Worm (Caenorhabditis elegans) whole organism, mixed stage, embryonic: ENCODE data around the gene cpx-2.

Source experiments
- M03D4.4 ChIP-seq: sonication (generic microtip); optimal IDR thresholded peaks from 2 replicates; lab custom pipeline; 2017; ENCODE audit warnings: mild to moderate bottlenecking, missing genetic modification characterization, missing compliant biosample characterization
- bed-3 ChIP-seq: fragments of 200-800 bp; sonication (Bioruptor generic); optimal IDR thresholded peaks from 3 replicates; lab custom pipeline; 2018; ENCODE audit warnings: mild to moderate bottlenecking, missing genetic modification characterization, moderate library complexity, missing compliant biosample characterization
- blmp-1 ChIP-seq: fragments of 150-350 bp; optimal IDR thresholded peaks from 2 replicates; lab custom pipeline; 2014; ENCODE audit warnings: missing biosample characterization, missing genetic modification characterization
- ceh-39 ChIP-seq: fragments of 150-350 bp; optimal IDR thresholded peaks from 2 replicates; lab custom pipeline; 2014; ENCODE audit warnings: missing biosample characterization, missing genetic modification characterization
- ceh-43 ChIP-seq: fragments of 200-800 bp; sonication (Bioruptor generic); optimal IDR thresholded peaks from 2 replicates; lab custom pipeline; 2018; ENCODE audit warnings: mild to moderate bottlenecking, missing genetic modification characterization, moderate library complexity, missing compliant biosample characterization
- ceh-83 ChIP-seq: fragments of 200-800 bp; sonication (Bioruptor generic); optimal IDR thresholded peaks from 2 replicates; lab custom pipeline; 2018; ENCODE audit warnings: mild to moderate bottlenecking, missing genetic modification characterization, missing compliant biosample characterization
- ces-1 ChIP-seq: fragments of 150-350 bp; optimal IDR thresholded peaks from 2 replicates; lab custom pipeline; 2014; ENCODE audit warnings: missing biosample characterization, missing genetic modification reagents, missing genetic modification characterization
- cnd-1 ChIP-seq: fragments of 200-800 bp; sonication (Bioruptor generic); optimal IDR thresholded peaks from 2 replicates; lab custom pipeline; 2018; ENCODE audit warnings: mild to moderate bottlenecking, missing genetic modification characterization, missing compliant biosample characterization
- drap-1 ChIP-seq: fragments of 200-800 bp; sonication (Bioruptor generic); optimal IDR thresholded peaks from 3 replicates; lab custom pipeline; 2018; ENCODE audit warnings: mild to moderate bottlenecking, missing genetic modification characterization, missing compliant biosample characterization
- elt-1 ChIP-seq: sonication (generic microtip); optimal IDR thresholded peaks from 2 replicates; lab custom pipeline; 2017; ENCODE audit warnings: missing genetic modification characterization, mild to moderate bottlenecking, missing compliant biosample characterization, antibody characterized with exemption, moderate library complexity, borderline replicate concordance; ENCODE audit not compliant: insufficient read depth
- elt-3 ChIP-seq: fragments of 150-350 bp; optimal IDR thresholded peaks from 2 replicates; lab custom pipeline; 2014; ENCODE audit warnings: missing biosample characterization, missing genetic modification characterization
- flh-1 ChIP-seq: fragments of 200-800 bp; sonication (Bioruptor generic); optimal IDR thresholded peaks from 2 replicates; lab custom pipeline; 2018; ENCODE audit warnings: mild to moderate bottlenecking, missing genetic modification characterization, moderate library complexity, missing compliant biosample characterization
- ham-2 ChIP-seq: fragments of 200-800 bp; sonication (Bioruptor generic); optimal IDR thresholded peaks from 2 replicates; lab custom pipeline; 2018; ENCODE audit warnings: mild to moderate bottlenecking, missing genetic modification characterization, missing compliant biosample characterization
- hlh-1 ChIP-seq: fragments of 150-350 bp; optimal IDR thresholded peaks from 2 replicates; lab custom pipeline; 2014; ENCODE audit warnings: missing biosample characterization, missing genetic modification reagents, missing genetic modification characterization
- lin-32 ChIP-seq: fragments of 200-800 bp; sonication (Bioruptor generic); optimal IDR thresholded peaks from 2 replicates; lab custom pipeline; 2018; ENCODE audit warnings: mild to moderate bottlenecking, missing genetic modification characterization, missing compliant biosample characterization
- mab-5 ChIP-seq: fragments of 150-350 bp; optimal IDR thresholded peaks from 2 replicates; lab custom pipeline; 2014; ENCODE audit warnings: missing biosample characterization, missing genetic modification characterization
- mep-1 ChIP-seq: fragments of 150-350 bp; optimal IDR thresholded peaks from 2 replicates; lab custom pipeline; 2017; ENCODE audit warnings: missing biosample characterization, missing genetic modification reagents, missing genetic modification characterization, inconsistent platforms
- mls-2 ChIP-seq: sonication (generic microtip); optimal IDR thresholded peaks from 2 replicates; lab custom pipeline; 2016; ENCODE audit warnings: mild to moderate bottlenecking, missing genetic modification characterization, moderate library complexity, missing compliant biosample characterization
- nhr-2 ChIP-seq: fragments of 150-350 bp; optimal IDR thresholded peaks from 2 replicates; lab custom pipeline; 2014; ENCODE audit warnings: missing biosample characterization, missing genetic modification characterization
- nhr-28 ChIP-seq: fragments of 150-350 bp; optimal IDR thresholded peaks from 2 replicates; lab custom pipeline; 2014; ENCODE audit warnings: missing biosample characterization, missing genetic modification characterization
- nhr-76 ChIP-seq: sonication (generic microtip); optimal IDR thresholded peaks from 2 replicates; lab custom pipeline; 2017; ENCODE audit warnings: missing biosample characterization, missing genetic modification characterization
- sem-2 ChIP-seq: fragments of 200-800 bp; sonication (Bioruptor generic); optimal IDR thresholded peaks from 2 replicates; lab custom pipeline; 2018; ENCODE audit warnings: mild to moderate bottlenecking, missing genetic modification characterization, missing compliant biosample characterization
- snpc-4 ChIP-seq: fragments of 150-350 bp; optimal IDR thresholded peaks from 2 replicates; lab custom pipeline; 2014; ENCODE audit warnings: missing biosample characterization, missing genetic modification characterization
- sptf-1 ChIP-seq: sonication (generic microtip); optimal IDR thresholded peaks from 2 replicates; lab custom pipeline; 2017; ENCODE audit warnings: mild to moderate bottlenecking, missing genetic modification characterization, moderate library complexity, missing compliant biosample characterization
- tbx-8 ChIP-seq: fragments of 200-800 bp; sonication (Bioruptor generic); optimal IDR thresholded peaks from 2 replicates; lab custom pipeline; 2018; ENCODE audit warnings: mild to moderate bottlenecking, missing genetic modification characterization, moderate library complexity, missing compliant biosample characterization
- unc-120 ChIP-seq: sonication (generic microtip); optimal IDR thresholded peaks from 2 replicates; lab custom pipeline; 2017; ENCODE audit warnings: missing genetic modification characterization, missing compliant biosample characterization; ENCODE audit not compliant: poor library complexity, severe bottlenecking
- unc-39 ChIP-seq: fragments of 150-350 bp; optimal IDR thresholded peaks from 2 replicates; lab custom pipeline; 2014; ENCODE audit warnings: missing biosample characterization, missing genetic modification characterization
- unc-62 ChIP-seq: fragments of 150-350 bp; optimal IDR thresholded peaks from 2 replicates; lab custom pipeline; 2014; ENCODE audit warnings: missing biosample characterization, missing genetic modification reagents, missing genetic modification characterization
- zip-8 ChIP-seq: fragments of 150-350 bp; optimal IDR thresholded peaks from 2 replicates; lab custom pipeline; 2014; ENCODE audit warnings: missing biosample characterization, missing genetic modification characterization
- ztf-11 ChIP-seq: fragments of 150-350 bp; optimal IDR thresholded peaks from 2 replicates; lab custom pipeline; 2014; ENCODE audit warnings: missing biosample characterization, missing genetic modification characterization

Gene cpx-2

ce11 chrX:13077872-13078271 is 6.9 kb upstream of the cpx-2 start, which contains the start of gene K03A11.4:
TSS of gene K03A11.4 (plus strand) at chrX:13078172.
- TF ChIP-seq M03D4.4 (tag; lab: Kevin White, UChicago): no peak
- TF ChIP-seq hlh-1: no peak
- no peak for TF ChIP-seq ces-1 (GFP tag; lab: Kevin White, UChicago)
- TF ChIP-seq, all 35 proteins: peak for 0

ce11 chrX:13074373-13074772 is 3.4 kb upstream of the cpx-2 start, which contains the start of gene ceh-28:
TSS of gene ceh-28 (plus strand) at chrX:13074673.
- TF ChIP-seq blmp-1 (no peak), ham-2 (GFP tag; lab: Kevin White, UChicago) (no peak), nhr-76 (tag; lab: Kevin White, UChicago) (no peak), tbx-8 (GFP tag; lab: Kevin White, UChicago) (no peak), unc-62 (GFP tag; lab: Kevin White, UChicago) (no peak), mab-5 (tag; lab: Kevin White, UChicago) (no peak), bed-3 (GFP tag; lab: Kevin White, UChicago) (no peak), mls-2 (tag; lab: Kevin White, UChicago) (no peak), nhr-2 (tag; lab: Kevin White, UChicago) (no peak), lin-32 (GFP tag; lab: Kevin White, UChicago) (no peak), snpc-4 (tag; lab: Kevin White, UChicago) (no peak), sem-2 (no peak), elt-1 (no peak), unc-39 (no peak)
- TF ChIP-seq, all 35 proteins: peak for 0

- TF ChIP-seq sptf-1 (tag; lab: Kevin White, UChicago) (no peak), lin-32 (GFP tag; lab: Kevin White, UChicago) (no peak), ces-1 (GFP tag; lab: Kevin White, UChicago) (no peak), tbx-8 (GFP tag; lab: Kevin White, UChicago) (no peak), cnd-1 (tag; lab: Kevin White, UChicago) (no peak), hlh-1 (no peak), ceh-43 (GFP tag; lab: Kevin White, UChicago) (no peak), sem-2 (no peak), unc-39 (no peak)
Measured at ce11 chrX:13062934-13063585, 8.0 kb downstream of the cpx-2 start, which contains the start of gene K03A11.5. TSS of gene K03A11.5 (plus strand) at chrX:13063535.

ce11 chrX:13061366-13061765 is 9.7 kb downstream of the cpx-2 start:
- TF ChIP-seq drap-1 (GFP tag; lab: Kevin White, UChicago) (no peak), unc-120 (no peak), tbx-8 (GFP tag; lab: Kevin White, UChicago) (no peak), snpc-4 (tag; lab: Kevin White, UChicago) (no peak), nhr-28 (no peak), mep-1 (no peak), mls-2 (tag; lab: Kevin White, UChicago) (no peak), unc-62 (GFP tag; lab: Kevin White, UChicago) (no peak), blmp-1 (no peak), cnd-1 (tag; lab: Kevin White, UChicago) (no peak), ceh-83 (GFP tag; lab: Kevin White, UChicago) (no peak), ztf-11 (no peak), unc-39 (no peak), elt-3 (tag; lab: Kevin White, UChicago) (no peak)

- TF ChIP-seq drap-1 (GFP tag; lab: Kevin White, UChicago) (no peak), mep-1 (no peak), zip-8 (tag; lab: Kevin White, UChicago) (no peak)
Measured at ce11 chrX:13059984-13060383, 11.0 kb downstream of the cpx-2 start.

ce11 chrX:13055560-13055959 is 15.5 kb downstream of the cpx-2 start, which contains the start of gene K03A11.6:
TSS of gene K03A11.6 (plus strand) at chrX:13055860.
- TF ChIP-seq nhr-2 (tag; lab: Kevin White, UChicago) (no peak), ceh-83 (GFP tag; lab: Kevin White, UChicago) (no peak), ztf-11 (no peak), lin-32 (GFP tag; lab: Kevin White, UChicago) (no peak), ces-1 (GFP tag; lab: Kevin White, UChicago) (no peak), ham-2 (GFP tag; lab: Kevin White, UChicago) (no peak), drap-1 (GFP tag; lab: Kevin White, UChicago) (no peak), mls-2 (tag; lab: Kevin White, UChicago) (no peak), cnd-1 (tag; lab: Kevin White, UChicago) (no peak), unc-120 (no peak), mab-5 (tag; lab: Kevin White, UChicago) (no peak), snpc-4 (tag; lab: Kevin White, UChicago) (no peak), ceh-39 (tag; lab: Kevin White, UChicago) (no peak), flh-1 (GFP tag; lab: Kevin White, UChicago) (no peak), elt-3 (tag; lab: Kevin White, UChicago) (no peak), M03D4.4 (tag; lab: Kevin White, UChicago) (no peak), sem-2 (no peak), sptf-1 (tag; lab: Kevin White, UChicago) (no peak), zip-8 (tag; lab: Kevin White, UChicago) (no peak), mep-1 (no peak)
